Worm (Caenorhabditis elegans) whole organism, midembryonic: ENCODE data around the gene Y57A10A.13.

ENCODE experiments used
- T22C8.4 ChIP-seq: fragments of 200-800 bp; sonication (Bioruptor generic); IDR thresholded peaks from 2 replicates; pipeline ENCODE4 v1.3.6; 2022; ENCODE audit warnings: missing genetic modification characterization, missing compliant biosample characterization
- cog-1 ChIP-seq: sonication (generic microtip); optimal IDR thresholded peaks from 2 replicates; lab custom pipeline; 2016; ENCODE audit warnings: missing genetic modification characterization, missing compliant biosample characterization
- tab-1 ChIP-seq: fragments of 200-800 bp; sonication (Bioruptor generic); IDR thresholded peaks from 2 replicates; pipeline ENCODE4 v1.3.6; 2022; ENCODE audit warnings: missing genetic modification characterization, missing compliant biosample characterization

DNA sequence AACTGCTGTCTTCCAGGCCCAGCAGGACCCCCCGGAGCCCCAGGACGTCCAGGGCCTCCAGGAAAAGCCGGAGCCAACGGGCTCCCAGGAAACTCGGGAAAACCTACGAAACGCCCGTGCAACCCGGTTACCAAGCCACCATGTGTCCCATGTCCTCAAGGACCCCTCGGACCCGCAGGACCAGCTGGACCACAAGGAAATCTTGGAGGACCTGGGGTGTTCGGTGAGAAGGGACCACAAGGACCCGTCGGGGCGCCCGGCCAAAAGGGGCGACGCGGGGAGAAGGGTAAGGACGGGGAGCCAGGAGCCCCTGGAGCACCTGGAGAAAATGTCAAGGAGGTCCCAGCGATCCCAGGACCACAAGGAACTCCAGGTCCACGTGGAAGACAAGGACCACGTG lies 9.3 kb downstream of the Y57A10A.13 start:
- TF ChIP-seq cog-1 (tag; lab: Kevin White, UChicago) = no peak
- TF ChIP-seq tab-1 (GFP tag; lab: Robert Waterston, UW) = no peak
- no peak for TF ChIP-seq T22C8.4 (GFP tag; lab: Robert Waterston, UW)
